Fruit fly (Drosophila melanogaster): ENCODE data around the gene D2hgdh.

The D2hgdh gene

dm6 chrX:2145690-2146470 lies 4.6 kb downstream of the D2hgdh start:
- peak; percentile 80 for TF ChIP-seq CG17801 (GFP tag; optimal IDR thresholded peaks at IDR 0.05; ENCODE audit: partially characterized antibody)

DNA sequence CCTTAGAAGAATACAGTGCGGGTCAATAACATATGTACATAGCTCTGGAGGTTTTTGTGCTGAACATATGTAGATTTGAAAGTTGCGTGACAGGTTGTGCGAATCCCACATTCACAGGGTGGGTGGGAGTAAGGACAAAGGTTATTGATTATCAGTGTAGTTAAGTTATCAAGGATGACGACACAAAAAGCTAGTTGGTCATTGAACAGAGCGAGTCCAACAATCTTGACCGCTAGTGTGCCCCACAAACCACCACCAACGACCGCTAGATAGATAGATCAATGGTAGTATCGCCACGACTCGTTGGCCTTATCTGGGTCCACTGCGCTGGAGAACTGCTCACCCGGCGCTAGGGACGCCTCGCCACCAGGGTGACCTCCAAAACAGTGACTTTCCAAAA lies 5.3 kb downstream of the D2hgdh start:
- no peak for TF ChIP-seq CG17801 (GFP tag; optimal IDR thresholded peaks at IDR 0.05; ENCODE audit: partially characterized antibody)

DNA sequence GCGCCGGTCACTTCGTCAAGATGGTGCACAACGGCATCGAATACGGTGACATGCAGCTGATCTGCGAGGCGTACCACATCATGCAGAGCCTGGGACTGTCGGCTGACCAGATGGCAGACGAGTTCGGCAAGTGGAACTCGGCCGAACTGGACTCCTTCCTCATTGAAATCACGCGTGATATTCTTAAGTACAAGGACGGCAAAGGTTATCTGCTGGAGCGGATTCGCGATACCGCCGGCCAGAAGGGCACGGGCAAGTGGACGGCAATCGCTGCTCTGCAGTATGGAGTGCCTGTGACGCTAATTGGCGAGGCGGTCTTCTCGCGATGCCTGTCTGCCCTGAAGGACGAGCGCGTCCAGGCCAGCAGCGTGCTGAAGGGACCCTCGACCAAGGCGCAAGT lies 6.2 kb downstream of the D2hgdh start:
- TF ChIP-seq CG17801 (GFP tag; optimal IDR thresholded peaks at IDR 0.05; ENCODE audit: partially characterized antibody) = no peak

dm6 chrX:2148671-2149070 lies 7.4 kb downstream of the D2hgdh start:
- TF ChIP-seq CG17801 (GFP tag; optimal IDR thresholded peaks at IDR 0.05; ENCODE audit: partially characterized antibody) = no peak

- TF ChIP-seq CG17801 (GFP tag; optimal IDR thresholded peaks at IDR 0.05; ENCODE audit: partially characterized antibody) = peak; percentile 41
Measured at dm6 chrX:2149478-2149877, 8.2 kb downstream of the D2hgdh start, which contains the start of gene bcn92. Gene bcn92, minus strand, starts transcription at chrX:2149647.

dm6 chrX:2155868-2156267 lies 14.6 kb downstream of the D2hgdh start:
- TF ChIP-seq CG17801 (GFP tag; optimal IDR thresholded peaks at IDR 0.05; ENCODE audit: partially characterized antibody) = peak; percentile 38

DNA sequence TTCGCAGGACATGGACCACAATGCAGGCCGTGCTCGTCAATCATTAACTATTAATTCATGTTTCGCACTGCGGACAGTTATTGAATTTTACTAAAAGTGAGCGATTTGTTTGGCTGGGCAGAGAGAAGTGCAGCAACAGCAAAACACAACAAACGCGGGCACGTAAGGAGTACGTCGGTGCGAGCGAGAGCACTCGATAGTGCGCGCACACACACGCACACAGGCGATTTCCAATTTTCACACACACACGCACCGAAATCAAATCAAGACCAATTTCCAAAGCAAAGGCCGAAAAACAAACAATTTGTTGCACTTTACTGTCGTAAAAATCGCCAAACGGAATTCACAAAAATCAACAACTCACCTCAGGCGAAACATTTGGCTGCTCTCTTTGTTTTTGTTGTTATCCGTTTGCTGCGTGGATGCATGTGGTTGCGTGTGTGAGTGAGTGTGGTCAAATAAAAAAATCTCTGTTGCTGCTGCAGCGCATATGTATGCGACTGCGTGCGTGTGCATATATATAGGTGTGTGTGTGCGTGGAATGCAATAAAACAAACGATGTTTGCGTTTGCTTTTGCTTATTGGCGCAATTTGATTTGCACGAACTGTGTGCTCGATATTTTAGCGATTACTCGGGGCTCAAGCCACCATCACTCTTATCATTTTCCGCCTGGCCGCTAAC lies 16.8 kb downstream of the D2hgdh start:
- no peak for TF ChIP-seq CG17801 (GFP tag; optimal IDR thresholded peaks at IDR 0.05; ENCODE audit: partially characterized antibody)

- peak; percentile 52 for TF ChIP-seq CG17801 (GFP tag; optimal IDR thresholded peaks at IDR 0.05; ENCODE audit: partially characterized antibody)
Measured at dm6 chrX:2158668-2159163, 17.4 kb downstream of the D2hgdh start, which contains the start of gene wapl. Gene wapl, minus strand, starts transcription at chrX:2158983.

- TF ChIP-seq CG17801 (GFP tag; optimal IDR thresholded peaks at IDR 0.05; ENCODE audit: partially characterized antibody) = no peak
Measured at dm6 chrX:2161020-2161419, 19.7 kb downstream of the D2hgdh start.

DNA sequence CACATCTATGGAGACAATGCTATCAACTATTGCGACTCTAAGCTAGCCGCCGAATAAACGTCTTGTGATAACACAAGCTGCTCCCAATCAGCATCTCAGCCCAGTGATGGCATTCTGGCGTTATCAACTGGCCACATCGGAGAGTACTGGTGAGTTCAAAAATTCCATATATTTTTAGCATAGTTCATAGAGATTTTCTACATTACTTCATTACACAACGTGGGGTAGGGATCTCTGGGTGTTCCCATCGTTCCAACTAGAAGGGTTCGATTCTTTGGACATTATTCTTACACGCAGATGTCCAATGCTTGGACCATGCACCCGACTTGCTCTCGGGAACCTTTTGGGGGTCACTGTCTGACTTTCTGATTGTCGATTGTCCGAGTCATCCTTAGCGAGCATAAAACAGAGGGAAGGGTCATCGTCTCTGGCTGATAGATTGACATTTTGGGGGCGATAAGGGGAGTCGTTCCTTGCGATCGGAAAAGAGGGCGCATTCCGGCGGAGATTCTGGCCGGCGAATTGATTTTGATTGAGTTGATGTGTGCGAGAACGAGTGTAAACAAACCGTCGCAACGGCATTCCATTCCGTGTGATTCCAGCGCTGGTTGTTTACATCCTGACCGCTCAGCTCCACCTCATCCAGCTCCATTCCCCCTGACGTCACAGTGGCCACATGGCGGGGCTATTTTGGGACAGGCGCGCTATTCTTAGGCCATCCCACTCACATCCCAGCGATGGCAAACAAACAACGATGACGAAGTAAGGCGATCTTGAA lies 21.0 kb downstream of the D2hgdh start, which contains the start of the genes Cyp4d1 and CG3630:
Gene Cyp4d1 (minus strand): TSS at position 51 of the 778 bp plus-strand sequence.
Gene CG3630 (plus strand): TSS at position 67 of the 778 bp plus-strand sequence.
- no peak for TF ChIP-seq CG17801 (GFP tag; optimal IDR thresholded peaks at IDR 0.05; ENCODE audit: partially characterized antibody)

DNA sequence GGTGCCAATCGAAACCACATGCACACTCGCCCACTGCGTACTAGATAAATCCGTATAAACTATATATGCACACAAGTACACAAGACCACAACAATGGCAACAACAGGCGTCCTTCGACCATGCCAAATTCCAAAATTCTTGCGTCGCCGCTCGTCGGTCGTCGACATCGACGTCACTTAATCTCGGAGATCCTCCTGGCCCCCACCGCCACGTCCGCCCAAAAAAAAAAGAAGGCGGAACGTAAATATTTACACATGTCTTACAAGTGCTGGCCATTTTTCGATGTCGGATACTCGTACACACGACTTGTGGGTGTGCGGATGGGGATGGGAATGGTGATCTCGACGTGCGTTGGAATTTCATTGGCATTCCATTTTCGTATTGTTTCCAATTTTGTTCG lies 22.1 kb downstream of the D2hgdh start:
- TF ChIP-seq CG17801 (GFP tag; optimal IDR thresholded peaks at IDR 0.05; ENCODE audit: partially characterized antibody) = no peak

DNA sequence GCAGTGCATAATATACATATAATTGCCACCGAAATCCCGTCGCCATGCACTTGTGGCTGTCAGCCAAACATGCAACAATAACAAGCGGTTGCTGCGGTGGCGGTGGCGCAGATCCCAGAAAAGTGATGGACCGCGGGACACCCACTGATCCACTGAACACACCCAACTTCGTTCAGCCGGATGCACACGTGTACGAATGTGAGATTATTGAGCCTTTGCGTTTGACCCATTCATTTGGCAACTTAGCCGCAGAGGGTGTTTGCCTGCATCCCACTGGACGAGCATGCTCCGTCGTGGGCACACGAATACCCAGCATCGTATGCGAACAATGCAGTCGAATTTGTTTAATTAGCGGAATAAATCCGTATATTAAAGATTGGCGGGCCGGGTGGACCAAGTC lies 24.1 kb downstream of the D2hgdh start:
- TF ChIP-seq CG17801 (GFP tag; optimal IDR thresholded peaks at IDR 0.05; ENCODE audit: partially characterized antibody) = no peak

dm6 chrX:2166129-2166528 lies 24.8 kb downstream of the D2hgdh start:
- TF ChIP-seq CG17801 (GFP tag; optimal IDR thresholded peaks at IDR 0.05; ENCODE audit: partially characterized antibody) = no peak

DNA sequence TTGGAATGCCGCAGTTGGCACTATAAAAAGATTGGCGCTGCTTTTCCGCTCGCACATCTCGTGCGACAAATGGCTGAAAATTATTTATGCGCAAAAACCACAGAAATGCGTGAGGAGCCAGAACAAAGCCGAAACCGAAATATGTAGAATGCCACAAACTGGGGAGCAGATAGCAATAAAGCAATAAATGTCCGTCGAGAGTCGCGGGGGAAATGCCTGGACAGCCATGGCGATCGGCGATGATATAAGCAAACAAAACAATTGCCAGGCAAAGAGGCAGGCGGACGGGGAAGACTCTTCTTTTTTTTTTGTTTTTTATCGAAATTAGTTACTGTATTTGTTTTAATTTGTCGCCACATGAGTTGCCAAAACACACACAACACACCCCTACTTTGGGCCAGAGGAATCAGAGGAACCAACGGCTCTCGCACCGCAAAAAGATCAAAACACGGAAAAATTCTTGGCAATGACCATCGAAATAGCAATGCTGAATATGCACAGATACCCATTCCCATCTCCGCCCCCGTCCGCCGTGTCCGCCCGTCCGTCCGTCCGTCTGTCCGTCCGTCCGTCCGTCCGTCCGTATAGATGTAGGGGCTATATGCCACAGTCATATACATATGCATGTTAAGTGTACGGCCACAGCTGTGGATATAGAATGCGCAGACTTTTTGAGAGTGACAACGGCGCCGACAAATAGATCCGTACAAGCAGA lies 27.4 kb downstream of the D2hgdh start:
- no peak for TF ChIP-seq CG17801 (GFP tag; optimal IDR thresholded peaks at IDR 0.05; ENCODE audit: partially characterized antibody)
